Fruit fly (Drosophila melanogaster) whole organism, embryonic: ENCODE data around the gene kirre.
A peak's percentile ranks its signal among the peaks of the same experiment; 100 is the strongest.

Experiments
- Atf-2 ChIP-seq: fragments of 200-800 bp; sonication (Bioruptor generic); optimal IDR thresholded peaks from 2 replicates; lab custom pipeline; 2016; ENCODE audit warnings: missing biosample characterization, missing genetic modification characterization
- CG12155 ChIP-seq: fragments of 200-800 bp; sonication (Bioruptor generic); optimal IDR thresholded peaks from 3 replicates; lab custom pipeline; 2016; ENCODE audit warnings: missing biosample characterization, missing genetic modification characterization
- CG12391 ChIP-seq: fragments of 200-800 bp; sonication (Bioruptor generic); optimal IDR thresholded peaks from 3 replicates; lab custom pipeline; 2018; ENCODE audit warnings: missing biosample characterization, mild to moderate bottlenecking, missing genetic modification characterization, moderate library complexity
- CG15269 ChIP-seq: fragments of 200-800 bp; sonication (Bioruptor generic); optimal IDR thresholded peaks from 2 replicates; lab custom pipeline; 2018; ENCODE audit warnings: missing biosample characterization, mild to moderate bottlenecking, missing genetic modification characterization, moderate library complexity
- CG2120 ChIP-seq: fragments of 200-800 bp; sonication (Bioruptor generic); optimal IDR thresholded peaks from 3 replicates; lab custom pipeline; 2016; ENCODE audit warnings: missing biosample characterization, missing genetic modification characterization
- CG30431 ChIP-seq: fragments of 200-800 bp; sonication (Bioruptor generic); optimal IDR thresholded peaks from 2 replicates; lab custom pipeline; 2017; ENCODE audit warnings: missing biosample characterization, missing genetic modification characterization
- CG5953 ChIP-seq: fragments of 200-800 bp; sonication (Bioruptor generic); IDR thresholded peaks from 2 replicates; pipeline ENCODE4 v1.3.6; 2022; ENCODE audit warnings: missing biosample characterization, missing genetic modification characterization
- CG6765 ChIP-seq: fragments of 200-800 bp; sonication (Bioruptor generic); optimal IDR thresholded peaks from 3 replicates; lab custom pipeline; 2017; ENCODE audit warnings: missing biosample characterization, mild to moderate bottlenecking, missing genetic modification characterization
- CG7372 ChIP-seq: fragments of 200-800 bp; sonication (Bioruptor generic); IDR thresholded peaks from 2 replicates; pipeline ENCODE4 v1.3.6; 2022; ENCODE audit warnings: missing biosample characterization, missing genetic modification characterization
- CG8388 ChIP-seq: fragments of 200-800 bp; sonication (Bioruptor generic); optimal IDR thresholded peaks from 2 replicates; lab custom pipeline; 2019; ENCODE audit warnings: missing biosample characterization, mild to moderate bottlenecking, missing genetic modification characterization, moderate library complexity
- CG9609 ChIP-seq: fragments of 200-800 bp; sonication (Bioruptor generic); optimal IDR thresholded peaks from 3 replicates; lab custom pipeline; 2016; ENCODE audit warnings: missing biosample characterization, missing genetic modification characterization
- CG9727 ChIP-seq: fragments of 200-800 bp; sonication (Bioruptor generic); optimal IDR thresholded peaks from 3 replicates; lab custom pipeline; 2017; ENCODE audit warnings: missing biosample characterization, mild to moderate bottlenecking, missing genetic modification characterization
- CkIIα-i1 ChIP-seq: fragments of 200-800 bp; sonication (Bioruptor generic); IDR thresholded peaks from 2 replicates; pipeline ENCODE4 v1.3.6; 2022; ENCODE audit warnings: missing biosample characterization, missing genetic modification characterization
- Dfd ChIP-seq, 2 experiments: fragments of >200 bp; optimal IDR thresholded peaks; 2 replicates each; lab custom pipeline; 2017; ENCODE audit warnings: missing biosample characterization in 2 of 2, missing genetic modification characterization in 2 of 2
- Dip3 ChIP-seq: fragments of 200-800 bp; sonication (Bioruptor generic); optimal IDR thresholded peaks from 3 replicates; lab custom pipeline; 2016; ENCODE audit warnings: missing biosample characterization, missing genetic modification characterization
- Doc3 ChIP-seq: fragments of 200-800 bp; sonication (Bioruptor generic); IDR thresholded peaks from 3 replicates; pipeline ENCODE4 v1.3.6; 2022; ENCODE audit warnings: missing biosample characterization, missing genetic modification characterization; ENCODE audit not compliant: partially characterized antibody
- HLH3B ChIP-seq: fragments of 200-800 bp; sonication (Bioruptor generic); IDR thresholded peaks from 2 replicates; pipeline ENCODE4 v1.3.6; 2022; ENCODE audit warnings: missing biosample characterization, missing genetic modification characterization
- Hand ChIP-seq: fragments of 200-800 bp; sonication (Bioruptor generic); optimal IDR thresholded peaks from 2 replicates; lab custom pipeline; 2017; ENCODE audit warnings: mild to moderate bottlenecking, missing biosample characterization, missing genetic modification reagents, missing genetic modification characterization
- Neu2 ChIP-seq: fragments of 200-800 bp; sonication (Bioruptor generic); optimal IDR thresholded peaks from 3 replicates; lab custom pipeline; 2016; ENCODE audit warnings: missing biosample characterization, missing genetic modification characterization, borderline replicate concordance
- Nf-YC ChIP-seq: fragments of 200-800 bp; optimal IDR thresholded peaks from 3 replicates; lab custom pipeline; 2019; ENCODE audit warnings: missing biosample characterization, mild to moderate bottlenecking, missing genetic modification characterization, moderate library complexity
- NfI ChIP-seq: fragments of 200-800 bp; sonication (Bioruptor generic); optimal IDR thresholded peaks from 3 replicates; lab custom pipeline; 2018; ENCODE audit warnings: missing biosample characterization, mild to moderate bottlenecking, missing genetic modification characterization, moderate library complexity
- Oaz ChIP-seq: fragments of 200-800 bp; sonication (Bioruptor generic); IDR thresholded peaks from 2 replicates; pipeline ENCODE4 v1.3.6; 2022; ENCODE audit warnings: missing biosample characterization, missing genetic modification characterization
- Sin3A ChIP-seq: fragments of >200 bp; optimal IDR thresholded peaks from 2 replicates; lab custom pipeline; 2018
- Usf ChIP-seq: fragments of 200-800 bp; sonication (Bioruptor generic); optimal IDR thresholded peaks from 2 replicates; lab custom pipeline; 2017; ENCODE audit warnings: missing genotype, missing biosample characterization, missing genetic modification characterization
- Vsx1 ChIP-seq: fragments of 200-800 bp; sonication (Bioruptor generic); optimal IDR thresholded peaks from 2 replicates; lab custom pipeline; 2017; ENCODE audit warnings: missing biosample characterization, mild to moderate bottlenecking, missing genetic modification characterization, missing genetic modification reagents
- Xbp1 ChIP-seq: fragments of 200-800 bp; sonication (Bioruptor generic); optimal IDR thresholded peaks from 3 replicates; lab custom pipeline; 2016; ENCODE audit warnings: missing biosample characterization, mild to moderate bottlenecking, missing genetic modification characterization
- ac ChIP-seq: fragments of 200-800 bp; sonication (Bioruptor generic); optimal IDR thresholded peaks from 3 replicates; lab custom pipeline; 2017; ENCODE audit warnings: missing biosample characterization, mild to moderate bottlenecking, missing genetic modification characterization
- al ChIP-seq: fragments of 200-800 bp; sonication (Bioruptor generic); IDR thresholded peaks from 2 replicates; pipeline ENCODE4 v1.3.6; 2022; ENCODE audit warnings: missing biosample characterization, missing genetic modification characterization
- amos ChIP-seq: fragments of 200-800 bp; sonication (Bioruptor generic); IDR thresholded peaks from 2 replicates; pipeline ENCODE4 v1.3.6; 2022; ENCODE audit warnings: missing biosample characterization, missing genetic modification characterization; ENCODE audit not compliant: partially characterized antibody
- ara ChIP-seq: fragments of 200-800 bp; sonication (Bioruptor generic); IDR thresholded peaks from 2 replicates; pipeline ENCODE4 v1.3.6; 2022; ENCODE audit warnings: missing biosample characterization, missing genetic modification characterization
- ase ChIP-seq: fragments of 200-800 bp; sonication (Bioruptor generic); IDR thresholded peaks from 3 replicates; pipeline ENCODE4 v1.3.6; 2022; ENCODE audit warnings: missing biosample characterization, missing genetic modification characterization
- bbx ChIP-seq: fragments of 200-800 bp; sonication (Bioruptor generic); IDR thresholded peaks from 2 replicates; pipeline ENCODE4 v1.3.6; 2022; ENCODE audit warnings: missing biosample characterization, missing genetic modification characterization; ENCODE audit not compliant: partially characterized antibody
- bcd ChIP-seq: fragments of 200-800 bp; sonication (Bioruptor generic); optimal IDR thresholded peaks from 2 replicates; lab custom pipeline; 2017; ENCODE audit warnings: missing biosample characterization, mild to moderate bottlenecking, missing genetic modification characterization
- cg ChIP-seq: fragments of 200-800 bp; sonication (Bioruptor generic); optimal IDR thresholded peaks from 3 replicates; lab custom pipeline; 2019; ENCODE audit warnings: missing biosample characterization, mild to moderate bottlenecking, missing genetic modification characterization, moderate library complexity
- crol ChIP-seq: fragments of 200-800 bp; sonication (Bioruptor generic); IDR thresholded peaks from 2 replicates; pipeline ENCODE4 v1.3.6; 2022; ENCODE audit warnings: missing biosample characterization, missing genetic modification characterization
- danr ChIP-seq: fragments of 200-800 bp; sonication (Bioruptor generic); IDR thresholded peaks from 2 replicates; pipeline ENCODE4 v1.3.6; 2022; ENCODE audit warnings: missing biosample characterization, missing genetic modification characterization
- dati ChIP-seq: fragments of 200-800 bp; sonication (Bioruptor generic); IDR thresholded peaks from 2 replicates; pipeline ENCODE4 v1.3.6; 2022; ENCODE audit warnings: missing biosample characterization, missing genetic modification characterization
- dysf ChIP-seq: fragments of 200-800 bp; sonication (Bioruptor generic); IDR thresholded peaks from 3 replicates; pipeline ENCODE4 v1.3.6; 2022; ENCODE audit warnings: missing biosample characterization, missing genetic modification characterization
- en ChIP-seq: fragments of 200-800 bp; sonication (Bioruptor generic); optimal IDR thresholded peaks from 2 replicates; lab custom pipeline; 2016; ENCODE audit warnings: missing biosample characterization, missing genetic modification characterization
- eyg ChIP-seq: fragments of 200-800 bp; sonication (Bioruptor generic); optimal IDR thresholded peaks from 3 replicates; lab custom pipeline; 2016; ENCODE audit warnings: missing biosample characterization, missing genetic modification characterization
- ham ChIP-seq: fragments of 200-800 bp; sonication (Bioruptor generic); IDR thresholded peaks from 2 replicates; pipeline ENCODE4 v1.3.6; 2022; ENCODE audit warnings: missing biosample characterization, missing genetic modification characterization
- hbn ChIP-seq: fragments of 200-800 bp; sonication (Bioruptor generic); IDR thresholded peaks from 2 replicates; pipeline ENCODE4 v1.3.6; 2022; ENCODE audit warnings: missing biosample characterization, missing genetic modification characterization; ENCODE audit not compliant: partially characterized antibody
- knrl ChIP-seq: fragments of 200-800 bp; sonication (Bioruptor generic); IDR thresholded peaks from 3 replicates; pipeline ENCODE4 v1.3.6; 2022; ENCODE audit warnings: missing biosample characterization, missing genetic modification characterization; ENCODE audit not compliant: partially characterized antibody
- lbe ChIP-seq: fragments of 200-800 bp; sonication (Bioruptor generic); optimal IDR thresholded peaks from 2 replicates; lab custom pipeline; 2016; ENCODE audit warnings: missing biosample characterization, mild to moderate bottlenecking, missing genetic modification characterization
- lmd ChIP-seq: fragments of 200-800 bp; sonication (Bioruptor generic); IDR thresholded peaks from 2 replicates; pipeline ENCODE4 v1.3.6; 2022; ENCODE audit warnings: missing biosample characterization, missing genetic modification characterization
- nau ChIP-seq: fragments of 200-800 bp; sonication (Bioruptor generic); optimal IDR thresholded peaks from 3 replicates; lab custom pipeline; 2017; ENCODE audit warnings: missing biosample characterization, mild to moderate bottlenecking, missing genetic modification characterization, missing genetic modification reagents
- odd ChIP-seq: fragments of 200-800 bp; sonication (Bioruptor generic); optimal IDR thresholded peaks from 2 replicates; lab custom pipeline; 2017; ENCODE audit warnings: missing biosample characterization, mild to moderate bottlenecking, missing genetic modification characterization
- p53 ChIP-seq: fragments of 200-800 bp; sonication (Bioruptor generic); optimal IDR thresholded peaks from 2 replicates; lab custom pipeline; 2016; ENCODE audit warnings: missing biosample characterization, missing genetic modification characterization
- schlank ChIP-seq: fragments of 200-800 bp; sonication (Bioruptor generic); optimal IDR thresholded peaks from 2 replicates; lab custom pipeline; 2018; ENCODE audit warnings: missing biosample characterization, mild to moderate bottlenecking, missing genetic modification characterization
- slbo ChIP-seq: fragments of 200-800 bp; sonication (Bioruptor generic); IDR thresholded peaks from 2 replicates; pipeline ENCODE4 v1.3.6; 2022; ENCODE audit warnings: missing biosample characterization, missing genetic modification characterization
- stc ChIP-seq: fragments of 200-800 bp; sonication (Bioruptor generic); IDR thresholded peaks from 2 replicates; pipeline ENCODE4 v1.3.6; 2022; ENCODE audit warnings: missing biosample characterization, missing genetic modification characterization
- zfh1 ChIP-seq: fragments of 200-800 bp; sonication (Bioruptor generic); IDR thresholded peaks from 3 replicates; pipeline ENCODE4 v1.3.6; 2022; ENCODE audit warnings: missing biosample characterization, missing genetic modification characterization

kirre gene

DNA sequence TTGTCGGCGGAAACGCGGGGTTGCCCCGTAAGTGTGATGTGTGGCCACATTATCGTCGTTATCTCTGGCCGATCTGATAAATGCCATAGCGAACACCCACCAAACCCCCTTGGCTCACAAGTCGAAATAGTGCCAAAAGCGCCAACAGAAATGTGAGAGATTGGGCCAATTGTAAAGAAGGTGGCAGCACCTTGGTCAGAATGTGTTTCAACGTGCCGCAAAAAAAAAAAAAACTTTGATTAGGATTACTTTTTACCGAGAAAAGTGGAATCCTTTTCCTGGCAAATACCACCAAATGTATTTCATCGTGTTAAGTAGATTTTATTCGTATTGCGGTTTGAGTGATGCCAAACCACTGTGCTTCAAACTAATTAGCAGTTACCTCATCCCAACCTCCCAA lies 2.8 kb downstream of the kirre start (continued):
- TF ChIP-seq lbe (GFP tag; lab: Kevin White, UChicago) (no peak), bbx (no peak), CkIIα-i1 (peak; percentile 56; the same call in 1 of the 2 replicates), schlank (tag; lab: Kevin White, UChicago) (peak; percentile 72), HLH3B (peak; percentile 85), CG6765 (GFP tag; lab: Kevin White, UChicago) (no peak), CG12155 (GFP tag; lab: Kevin White, UChicago) (peak; percentile 79), eyg (peak; percentile 72), CG15269 (tag; lab: Kevin White, UChicago) (peak; percentile 90), slbo (peak; percentile 96), Dfd (GFP tag; optimal IDR thresholded peaks at IDR 0.05; lab: Kevin White, UChicago) (no peak), bcd (peak; percentile 74), p53 (GFP tag; lab: Kevin White, UChicago) (no peak), CG8388 (GFP tag; lab: Kevin White, UChicago) (peak; percentile 16), Nf-YC (tag; lab: Kevin White, UChicago) (no peak), Neu2 (GFP tag; lab: Kevin White, UChicago) (no peak), NfI (peak; percentile 80), CG5953 (GFP tag; lab: Robert Waterston, UW) (peak; percentile 62), Usf (GFP tag; lab: Kevin White, UChicago) (peak; percentile 49), dysf (GFP tag; lab: Robert Waterston, UW) (peak; percentile 92), CG30431 (GFP tag; lab: Kevin White, UChicago) (peak; percentile 56), stc (GFP tag; lab: Robert Waterston, UW) (peak; percentile 83), en (peak; percentile 31), CG2120 (GFP tag; lab: Kevin White, UChicago) (peak; percentile 95), Oaz (GFP tag; lab: Robert Waterston, UW) (peak; percentile 85), CG7372 (GFP tag; lab: Robert Waterston, UW) (peak; percentile 85), Vsx1 (GFP tag; lab: Kevin White, UChicago) (peak; percentile 86), zfh1 (GFP tag; lab: Robert Waterston, UW) (peak; percentile 86), lmd (peak; percentile 89), Sin3A (lab: Kevin White, UChicago) (no peak), cg (GFP tag; lab: Kevin White, UChicago) (no peak), ac (GFP tag; lab: Kevin White, UChicago) (no peak), knrl (GFP tag; lab: Robert Waterston, UW) (no peak), odd (peak; percentile 66), Atf-2 (GFP tag; lab: Kevin White, UChicago) (peak; percentile 56), CG9609 (peak; percentile 80), hbn (GFP tag; lab: Robert Waterston, UW) (no peak), danr (GFP tag; lab: Robert Waterston, UW) (peak; percentile 73), al (peak; percentile 86), CG9727 (peak; percentile 69), ham (peak; percentile 75; the same call in 1 of the 2 replicates), CG12391 (peak; percentile 64), crol (GFP tag; lab: Robert Waterston, UW) (peak; percentile 79), Xbp1 (GFP tag; lab: Kevin White, UChicago) (peak; percentile 74), amos (GFP tag; lab: Robert Waterston, UW) (no peak), Hand (GFP tag; lab: Kevin White, UChicago) (peak; percentile 81), Dip3 (GFP tag; lab: Kevin White, UChicago) (peak; percentile 86), nau (GFP tag; lab: Kevin White, UChicago) (peak; percentile 66), ase (GFP tag; lab: Robert Waterston, UW) (peak; percentile 85; the same call in 2 of the 3 replicates), dati (GFP tag; lab: Robert Waterston, UW) (peak; percentile 29; the same call in 1 of the 2 replicates), ara (GFP tag; lab: Robert Waterston, UW) (peak; percentile 55; the same call in 1 of the 2 replicates), Doc3 (GFP tag; lab: Robert Waterston, UW) (no peak)
